Worm (Caenorhabditis elegans) whole organism, young adult: Measurements from ENCODE around the gene C50F4.9.

ENCODE experiments used
- B0261.1 ChIP-seq: sonication (generic microtip); optimal IDR thresholded peaks from 2 replicates; lab custom pipeline; 2016; ENCODE audit warnings: mild to moderate bottlenecking, missing genetic modification characterization, moderate library complexity, missing compliant biosample characterization
- D2030.7 ChIP-seq: fragments of 200-800 bp; sonication (Bioruptor generic); IDR thresholded peaks from 2 replicates; pipeline ENCODE4 v1.3.6; 2022; ENCODE audit warnings: missing genetic modification reagents, missing genetic modification characterization, missing compliant biosample characterization
- F10E7.11 ChIP-seq: sonication (generic microtip); optimal IDR thresholded peaks from 2 replicates; lab custom pipeline; 2017; ENCODE audit warnings: mild to moderate bottlenecking, missing genetic modification characterization, moderate library complexity, missing compliant biosample characterization
- F22D6.2 ChIP-seq: sonication (generic microtip); optimal IDR thresholded peaks from 2 replicates; lab custom pipeline; 2016; ENCODE audit warnings: mild to moderate bottlenecking, missing genetic modification characterization, missing compliant biosample characterization
- F23B12.7 ChIP-seq: sonication (generic microtip); optimal IDR thresholded peaks from 2 replicates; lab custom pipeline; 2017; ENCODE audit warnings: missing genetic modification characterization, mild to moderate bottlenecking, missing compliant biosample characterization, antibody characterized with exemption, moderate library complexity; ENCODE audit not compliant: insufficient read depth
- F39B2.1 ChIP-seq: fragments of 200-800 bp; sonication (Bioruptor generic); IDR thresholded peaks from 2 replicates; pipeline ENCODE4 v1.3.6; 2022; ENCODE audit warnings: missing genetic modification reagents, missing genetic modification characterization, missing compliant biosample characterization
- F55B11.4 ChIP-seq: sonication (generic microtip); optimal IDR thresholded peaks from 2 replicates; lab custom pipeline; 2016; ENCODE audit warnings: missing compliant biosample characterization, missing genetic modification characterization, borderline replicate concordance; ENCODE audit not compliant: insufficient read depth
- F57A8.1 ChIP-seq: fragments of 200-800 bp; sonication (Bioruptor generic); optimal IDR thresholded peaks from 2 replicates; lab custom pipeline; 2018; ENCODE audit warnings: mild to moderate bottlenecking, missing genetic modification characterization, moderate library complexity, missing compliant biosample characterization
- K12H6.12 ChIP-seq: fragments of 200-800 bp; sonication (Bioruptor generic); optimal IDR thresholded peaks from 2 replicates; lab custom pipeline; 2018; ENCODE audit warnings: mild to moderate bottlenecking, missing genetic modification characterization, missing compliant biosample characterization
- Y56A3A.18 ChIP-seq: fragments of 200-800 bp; sonication (Bioruptor generic); IDR thresholded peaks from 2 replicates; pipeline ENCODE4 v1.3.6; 2022; ENCODE audit warnings: missing genetic modification reagents, missing genetic modification characterization, missing compliant biosample characterization
- Y95B8A.8 ChIP-seq: fragments of 200-800 bp; sonication (Bioruptor generic); IDR thresholded peaks from 2 replicates; pipeline ENCODE4 v1.3.6; 2022; ENCODE audit warnings: missing genetic modification reagents, missing genetic modification characterization, missing compliant biosample characterization
- ZK185.1 ChIP-seq: sonication (generic microtip); optimal IDR thresholded peaks from 2 replicates; lab custom pipeline; 2016; ENCODE audit warnings: mild to moderate bottlenecking, missing genetic modification characterization, missing compliant biosample characterization; ENCODE audit not compliant: poor library complexity, severe bottlenecking
- akir-1 ChIP-seq: fragments of 200-800 bp; sonication (Bioruptor generic); optimal IDR thresholded peaks from 2 replicates; lab custom pipeline; 2018; ENCODE audit warnings: mild to moderate bottlenecking, missing genetic modification characterization, moderate library complexity, missing compliant biosample characterization
- ama-1 ChIP-seq, 3 experiments: fragments of 150-350 bp in 1 of 3; sonication (generic microtip) in 2 of 3; optimal IDR thresholded peaks; 2 replicates each; lab custom pipeline; 2014 to 2018; ENCODE audit warnings: missing biosample characterization in 2 of 3, missing genetic modification characterization in 2 of 3, missing genetic modification reagents in 2 of 3
- aptf-2 ChIP-seq: fragments of 200-800 bp; sonication (Bioruptor generic); conservative IDR thresholded peaks from 2 replicates; pipeline ENCODE4 v1.3.6; 2022; ENCODE audit warnings: missing genetic modification reagents, missing genetic modification characterization, missing compliant biosample characterization
- athp-1 ChIP-seq: sonication (generic microtip); optimal IDR thresholded peaks from 2 replicates; lab custom pipeline; 2017; ENCODE audit warnings: mild to moderate bottlenecking, missing genetic modification characterization, missing compliant biosample characterization
- ceh-100 ChIP-seq: fragments of 200-800 bp; sonication (Bioruptor generic); IDR thresholded peaks from 2 replicates; pipeline ENCODE4 v1.3.6; 2022; ENCODE audit warnings: missing genetic modification reagents, missing genetic modification characterization, missing compliant biosample characterization
- chd-7 ChIP-seq: sonication (generic microtip); optimal IDR thresholded peaks from 2 replicates; lab custom pipeline; 2016; ENCODE audit warnings: mild to moderate bottlenecking, missing genetic modification characterization, moderate library complexity, missing compliant biosample characterization
- dpl-1 ChIP-seq: fragments of 150-350 bp; optimal IDR thresholded peaks from 2 replicates; lab custom pipeline; 2014; ENCODE audit warnings: missing biosample characterization, missing genetic modification reagents, missing genetic modification characterization
- egl-18 ChIP-seq: fragments of 200-800 bp; sonication (Bioruptor generic); IDR thresholded peaks from 2 replicates; pipeline ENCODE4 v1.3.6; 2022; ENCODE audit warnings: missing genetic modification reagents, missing genetic modification characterization, missing compliant biosample characterization
- egl-44 ChIP-seq: fragments of 200-800 bp; sonication (Bioruptor generic); IDR thresholded peaks from 2 replicates; pipeline ENCODE4 v1.3.6; 2022; ENCODE audit warnings: missing genetic modification reagents, missing genetic modification characterization, missing compliant biosample characterization
- ekl-4 ChIP-seq: fragments of 200-800 bp; sonication (Bioruptor generic); IDR thresholded peaks from 2 replicates; pipeline ENCODE4 v1.3.6; 2022; ENCODE audit warnings: missing genetic modification reagents, missing genetic modification characterization, missing compliant biosample characterization
- ets-4 ChIP-seq: fragments of 200-800 bp; sonication (Bioruptor generic); optimal IDR thresholded peaks from 2 replicates; lab custom pipeline; 2018; ENCODE audit warnings: mild to moderate bottlenecking, missing genetic modification characterization, missing compliant biosample characterization
- fkh-3 ChIP-seq: sonication (generic microtip); optimal IDR thresholded peaks from 2 replicates; lab custom pipeline; 2016; ENCODE audit warnings: mild to moderate bottlenecking, missing genetic modification characterization, missing compliant biosample characterization
- hlh-12 ChIP-seq: sonication (generic microtip); optimal IDR thresholded peaks from 2 replicates; lab custom pipeline; 2016; ENCODE audit warnings: missing genetic modification characterization, missing compliant biosample characterization
- hrde-1 ChIP-seq: sonication (generic microtip); optimal IDR thresholded peaks from 2 replicates; lab custom pipeline; 2016; ENCODE audit warnings: missing genetic modification characterization, mild to moderate bottlenecking, missing compliant biosample characterization, moderate library complexity, missing genotype, missing genetic modification reagents, borderline replicate concordance
- lag-1 ChIP-seq: fragments of 200-800 bp; sonication (Bioruptor generic); IDR thresholded peaks from 2 replicates; pipeline ENCODE4 v1.3.6; 2022; ENCODE audit warnings: missing genetic modification reagents, missing genetic modification characterization, missing compliant biosample characterization
- lin-26 ChIP-seq: fragments of 200-800 bp; sonication (Bioruptor generic); IDR thresholded peaks from 2 replicates; pipeline ENCODE4 v1.3.6; 2022; ENCODE audit warnings: missing genetic modification reagents, missing genetic modification characterization, missing compliant biosample characterization
- lsl-1 ChIP-seq: fragments of 200-800 bp; sonication (Bioruptor generic); optimal IDR thresholded peaks from 2 replicates; lab custom pipeline; 2018; ENCODE audit warnings: mild to moderate bottlenecking, missing genetic modification characterization, moderate library complexity, missing compliant biosample characterization
- madf-10 ChIP-seq: sonication (generic microtip); optimal IDR thresholded peaks from 2 replicates; lab custom pipeline; 2016; ENCODE audit warnings: mild to moderate bottlenecking, missing genetic modification characterization, missing compliant biosample characterization
- madf-3 ChIP-seq: fragments of 200-800 bp; sonication (Bioruptor generic); IDR thresholded peaks from 2 replicates; pipeline ENCODE4 v1.3.6; 2022; ENCODE audit warnings: missing genetic modification reagents, missing genetic modification characterization, missing compliant biosample characterization
- madf-6 ChIP-seq: fragments of 200-800 bp; sonication (Bioruptor generic); IDR thresholded peaks from 2 replicates; pipeline ENCODE4 v1.3.6; 2022; ENCODE audit warnings: missing genetic modification reagents, missing genetic modification characterization, missing compliant biosample characterization
- madf-8 ChIP-seq: fragments of 200-800 bp; sonication (Bioruptor generic); conservative IDR thresholded peaks from 2 replicates; pipeline ENCODE4 v1.3.6; 2022; ENCODE audit warnings: missing genetic modification reagents, missing genetic modification characterization, missing compliant biosample characterization
- mel-28 ChIP-seq: sonication (generic microtip); optimal IDR thresholded peaks from 2 replicates; lab custom pipeline; 2016; ENCODE audit warnings: borderline replicate concordance, mild to moderate bottlenecking, missing genetic modification characterization, missing compliant biosample characterization
- nfya-1 ChIP-seq: sonication (generic microtip); optimal IDR thresholded peaks from 2 replicates; lab custom pipeline; 2017; ENCODE audit warnings: antibody characterized with exemption, missing compliant biosample characterization, missing genetic modification characterization, borderline replicate concordance; ENCODE audit not compliant: insufficient read depth
- nfya-2 ChIP-seq: fragments of 200-800 bp; sonication (Bioruptor generic); IDR thresholded peaks from 2 replicates; pipeline ENCODE4 v1.3.6; 2022; ENCODE audit warnings: missing genetic modification reagents, missing genetic modification characterization, missing compliant biosample characterization
- pbrm-1 ChIP-seq: fragments of 200-800 bp; sonication (Bioruptor generic); IDR thresholded peaks from 2 replicates; pipeline ENCODE4 v1.3.6; 2022; ENCODE audit warnings: missing genetic modification reagents, missing genetic modification characterization, missing compliant biosample characterization
- pha-4 ChIP-seq: fragments of 150-350 bp; sonication (generic microtip); optimal IDR thresholded peaks from 2 replicates; lab custom pipeline; 2014; ENCODE audit warnings: missing biosample characterization, missing genetic modification reagents, missing genetic modification characterization
- rec-8 ChIP-seq, 2 experiments: sonication (generic microtip); optimal IDR thresholded peaks; 2 replicates each; lab custom pipeline; 2016; ENCODE audit warnings: mild to moderate bottlenecking in 2 of 2, missing genetic modification characterization in 2 of 2, missing genetic modification reagents in 2 of 2, missing genotype in 2 of 2, missing biosample characterization in 1 of 2, missing compliant biosample characterization in 1 of 2, moderate library complexity in 1 of 2
- repo-1 ChIP-seq: sonication (generic microtip); optimal IDR thresholded peaks from 2 replicates; lab custom pipeline; 2017; ENCODE audit warnings: mild to moderate bottlenecking, missing genetic modification characterization, missing compliant biosample characterization
- snpc-1.1 ChIP-seq: sonication (generic microtip); optimal IDR thresholded peaks from 2 replicates; lab custom pipeline; 2017; ENCODE audit warnings: missing genetic modification characterization, mild to moderate bottlenecking, missing compliant biosample characterization, antibody characterized with exemption, moderate library complexity, missing genotype, missing genetic modification reagents; ENCODE audit not compliant: insufficient read depth
- snpc-4 ChIP-seq, 5 experiments: fragments of 150-350 bp in 1 of 5; sonication (generic microtip) in 4 of 5; optimal IDR thresholded peaks; 2 replicates each; lab custom pipeline; 2014 to 2018; ENCODE audit warnings: missing genetic modification characterization in 5 of 5, missing biosample characterization in 3 of 5, antibody characterized with exemption in 2 of 5, mild to moderate bottlenecking in 2 of 5, missing compliant biosample characterization in 2 of 5, missing genotype in 2 of 5, moderate library complexity in 2 of 5, missing genetic modification reagents in 1 of 5
- tlf-1 ChIP-seq: fragments of 200-800 bp; sonication (Bioruptor generic); optimal IDR thresholded peaks from 2 replicates; lab custom pipeline; 2018; ENCODE audit warnings: mild to moderate bottlenecking, missing genetic modification characterization, missing compliant biosample characterization
- ztf-25 ChIP-seq: fragments of 200-800 bp; sonication (Bioruptor generic); IDR thresholded peaks from 2 replicates; pipeline ENCODE4 v1.3.6; 2022; ENCODE audit warnings: missing genetic modification reagents, missing genetic modification characterization, missing compliant biosample characterization
- ztf-3 ChIP-seq: fragments of 200-800 bp; sonication (Bioruptor generic); optimal IDR thresholded peaks from 2 replicates; lab custom pipeline; 2018; ENCODE audit warnings: mild to moderate bottlenecking, missing genetic modification characterization, missing compliant biosample characterization

The C50F4.9 gene

ce11 chrV:9503152-9503817 is 20.7 kb downstream of the C50F4.9 start:
- no peak for TF ChIP-seq F55B11.4
- TF ChIP-seq mel-28 (tag; lab: Kevin White, UChicago): no peak
- TF ChIP-seq F10E7.11: no peak
- peak; percentile 16; the same call in 1 of the 2 replicates for TF ChIP-seq ceh-100 (GFP tag; lab: Robert Waterston, UW)
- TF ChIP-seq B0261.1: peak; percentile 95
- peak; percentile 44; the same call in 1 of the 2 replicates for TF ChIP-seq pbrm-1 (GFP tag; lab: Robert Waterston, UW)
- peak; percentile 66 for TF ChIP-seq fkh-3
- TF ChIP-seq ekl-4 (GFP tag; lab: Robert Waterston, UW): peak; percentile 70
- TF ChIP-seq F22D6.2 (tag; lab: Kevin White, UChicago): peak; percentile 30
- TF ChIP-seq Y56A3A.18 (GFP tag; lab: Robert Waterston, UW): peak; percentile 94
- peak; percentile 88 for TF ChIP-seq snpc-1.1 (tag; lab: Kevin White, UChicago)
- peak; percentile 35 for TF ChIP-seq ets-4 (GFP tag; lab: Kevin White, UChicago)
- TF ChIP-seq madf-6: peak; percentile 67
- peak; percentile 90 for TF ChIP-seq egl-44 (GFP tag; lab: Robert Waterston, UW)
- peak; percentile 27 for TF ChIP-seq athp-1
- no peak for TF ChIP-seq pha-4 (tag; lab: Kevin White, UChicago)
- no peak for TF ChIP-seq lag-1 (GFP tag; lab: Robert Waterston, UW)
- no peak for TF ChIP-seq tlf-1 (GFP tag; lab: Kevin White, UChicago)
- TF ChIP-seq rec-8 (tag; optimal IDR thresholded peaks at IDR 0.05; lab: Kevin White, UChicago): peak; percentile 22 to 82
- no peak for TF ChIP-seq akir-1 (GFP tag; lab: Kevin White, UChicago)
- peak; percentile 83; the same call in 1 of the 2 replicates for TF ChIP-seq egl-18
- TF ChIP-seq ama-1 (optimal IDR thresholded peaks at IDR 0.05; lab: Kevin White, UChicago): no peak
- peak in 1 of 2 experiments; percentile 85 for TF ChIP-seq ama-1 (GFP tag; optimal IDR thresholded peaks at IDR 0.05; lab: Kevin White, UChicago)
- no peak for TF ChIP-seq madf-3 (GFP tag; lab: Robert Waterston, UW)
- peak; percentile 79 for TF ChIP-seq chd-7 (tag; lab: Kevin White, UChicago)
- TF ChIP-seq hrde-1 (tag; lab: Kevin White, UChicago): peak; percentile 13
- peak; percentile 74 for TF ChIP-seq repo-1 (tag; lab: Kevin White, UChicago)
- no peak for TF ChIP-seq dpl-1 (GFP tag; lab: Kevin White, UChicago)
- TF ChIP-seq lin-26 (GFP tag; lab: Robert Waterston, UW): peak; percentile 87
- TF ChIP-seq K12H6.12 (tag; lab: Kevin White, UChicago): peak; percentile 45
- peak; percentile 81 for TF ChIP-seq ZK185.1 (tag; lab: Kevin White, UChicago)
- peak; percentile 42 for TF ChIP-seq D2030.7 (GFP tag; lab: Robert Waterston, UW)
- peak; percentile 36 for TF ChIP-seq ztf-3 (GFP tag; lab: Kevin White, UChicago)
- TF ChIP-seq nfya-2 (GFP tag; lab: Robert Waterston, UW): no peak
- TF ChIP-seq F39B2.1 (GFP tag; lab: Robert Waterston, UW): no peak
- peak; percentile 16 for TF ChIP-seq lsl-1 (GFP tag; lab: Kevin White, UChicago)
- peak; percentile 82 for TF ChIP-seq snpc-4 (GFP tag; optimal IDR thresholded peaks at IDR 0.05; lab: Kevin White, UChicago)
- TF ChIP-seq snpc-4 (tag; optimal IDR thresholded peaks at IDR 0.05; lab: Kevin White, UChicago): peak; percentile 89 to 95 (median 92)
- TF ChIP-seq hlh-12: no peak
- no peak for TF ChIP-seq Y95B8A.8 (GFP tag; lab: Robert Waterston, UW)
- TF ChIP-seq ztf-25: 0 out of 2 replicates have a peak, but pooled peaks have one; percentile 22
- no peak for TF ChIP-seq F23B12.7 (tag; lab: Kevin White, UChicago)
- no peak for TF ChIP-seq F57A8.1 (GFP tag; lab: Kevin White, UChicago)
- TF ChIP-seq nfya-1: no peak
- no peak for TF ChIP-seq madf-8 (GFP tag; lab: Robert Waterston, UW)
- peak; percentile 41 for TF ChIP-seq madf-10
- no peak for TF ChIP-seq aptf-2 (GFP tag; lab: Robert Waterston, UW)
